Worm (Caenorhabditis elegans): ENCODE results near the gene coq-3.
A peak's percentile ranks its signal among the peaks of the same experiment; 100 is the strongest.

The coq-3 gene

ce11 chrIV:14764719-14765173 is 31.4 kb downstream of the coq-3 start (continued):
- TF ChIP-seq hmg-20 (GFP tag; IDR thresholded peaks at IDR 0.05), result peak; percentile 45; the same call in 1 of the 2 replicates
- 0 out of 2 replicates have a peak, but pooled peaks have one; percentile 32 for TF ChIP-seq Y67H2A.10 (GFP tag; conservative IDR thresholded peaks at IDR 0.05)
- peak; percentile 95 for TF ChIP-seq snpc-1.3 (tag; optimal IDR thresholded peaks at IDR 0.05; ENCODE audit: insufficient read depth)
- TF ChIP-seq sptf-2 (GFP tag; optimal IDR thresholded peaks at IDR 0.05), result no peak
- TF ChIP-seq lin-54 (GFP tag; optimal IDR thresholded peaks at IDR 0.05), result peak; percentile 70
- no peak for TF ChIP-seq atf-7 (tag; optimal IDR thresholded peaks at IDR 0.05)
- TF ChIP-seq egl-44 (GFP tag; IDR thresholded peaks at IDR 0.05), result 0 out of 2 replicates have a peak, but pooled peaks have one; percentile 26
- no peak for TF ChIP-seq bed-1 (GFP tag; IDR thresholded peaks at IDR 0.05)
- peak; percentile 57 for TF ChIP-seq hsf-1 (GFP tag; IDR thresholded peaks at IDR 0.05)
- peak; percentile 96 for TF ChIP-seq snpc-1.1 (tag; optimal IDR thresholded peaks at IDR 0.05; ENCODE audit: insufficient read depth)
- TF ChIP-seq ztf-26 (tag; optimal IDR thresholded peaks at IDR 0.05), result no peak
- 0 out of 2 replicates have a peak, but pooled peaks have one; percentile 47 for TF ChIP-seq Y95B8A.8 (GFP tag; IDR thresholded peaks at IDR 0.05)
- TF ChIP-seq lin-35 (GFP tag; optimal IDR thresholded peaks at IDR 0.05), result no peak
- TF ChIP-seq F23B12.7 (tag; optimal IDR thresholded peaks at IDR 0.05; ENCODE audit: insufficient read depth), result peak; percentile 38
- TF ChIP-seq nhr-120 (GFP tag; IDR thresholded peaks at IDR 0.05), result no peak
- TF ChIP-seq B0019.2 (GFP tag; conservative IDR thresholded peaks at IDR 0.05), result 0 out of 2 replicates have a peak, but pooled peaks have one; percentile 1
- TF ChIP-seq K12H6.12 (tag; optimal IDR thresholded peaks at IDR 0.05), result no peak
- no peak for TF ChIP-seq attf-5 (GFP tag; optimal IDR thresholded peaks at IDR 0.05)
- no peak for TF ChIP-seq chd-7 (tag; optimal IDR thresholded peaks at IDR 0.05)
- TF ChIP-seq let-526 (GFP tag; IDR thresholded peaks at IDR 0.05), result no peak
- TF ChIP-seq rpc-1 (optimal IDR thresholded peaks at IDR 0.05), result no peak
- TF ChIP-seq rpc-1 (tag; optimal IDR thresholded peaks at IDR 0.05), result peak; percentile 7
- peak; percentile 44 for TF ChIP-seq attf-3 (GFP tag; conservative IDR thresholded peaks at IDR 0.05)
- peak; percentile 96 for TF ChIP-seq lsl-1 (GFP tag; optimal IDR thresholded peaks at IDR 0.05)
- TF ChIP-seq dpff-1 (tag; optimal IDR thresholded peaks at IDR 0.05), result no peak
- TF ChIP-seq dox-1 (GFP tag; IDR thresholded peaks at IDR 0.05), result peak; percentile 85
- TF ChIP-seq ets-4 (GFP tag; optimal IDR thresholded peaks at IDR 0.05), result no peak
- TF ChIP-seq Y79H2A.3 (GFP tag; conservative IDR thresholded peaks at IDR 0.05), result 0 out of 2 replicates have a peak, but pooled peaks have one; percentile 12
- no peak for TF ChIP-seq ztf-22 (GFP tag; optimal IDR thresholded peaks at IDR 0.05)
- no peak for TF ChIP-seq hlh-12 (tag; optimal IDR thresholded peaks at IDR 0.05)
- peak; percentile 71 for TF ChIP-seq F49E8.2 (tag; optimal IDR thresholded peaks at IDR 0.05; ENCODE audit: insufficient read depth)

- peak; percentile 30; the same call in 1 of the 2 replicates for TF ChIP-seq Y53G8AR.9 (GFP tag; conservative IDR thresholded peaks at IDR 0.05)
- peak; percentile 70 for TF ChIP-seq ama-1 (optimal IDR thresholded peaks at IDR 0.05)
- no peak for TF ChIP-seq ama-1 (GFP tag; optimal IDR thresholded peaks at IDR 0.05)
- TF ChIP-seq lsl-1 (GFP tag; optimal IDR thresholded peaks at IDR 0.05), result no peak
- no peak for TF ChIP-seq cebp-1 (GFP tag; IDR thresholded peaks at IDR 0.05)
- TF ChIP-seq cebp-1 (tag; optimal IDR thresholded peaks at IDR 0.05), result peak; percentile 28
- TF ChIP-seq aptf-2 (GFP tag; conservative IDR thresholded peaks at IDR 0.05), result no peak
- TF ChIP-seq nhr-120 (GFP tag; IDR thresholded peaks at IDR 0.05), result no peak
Measured at ce11 chrIV:14763938-14764718, 32.0 kb downstream of the coq-3 start.
